Worm (Caenorhabditis elegans) whole organism, early embryonic: Measurements from ENCODE around the gene erg-28.

ENCODE experiments used
- ama-1 ChIP-seq: fragments of 150-350 bp; optimal IDR thresholded peaks from 2 replicates; lab custom pipeline; 2014
- hnd-1 ChIP-seq: sonication (generic microtip); optimal IDR thresholded peaks from 2 replicates; lab custom pipeline; 2016; ENCODE audit warnings: missing genetic modification characterization, missing compliant biosample characterization
- scrt-1 ChIP-seq: fragments of 200-800 bp; sonication (Bioruptor generic); IDR thresholded peaks from 2 replicates; pipeline ENCODE4 v1.3.6; 2022; ENCODE audit warnings: missing genetic modification characterization, missing compliant biosample characterization
- tbx-11 ChIP-seq: fragments of 200-800 bp; sonication (Bioruptor generic); IDR thresholded peaks from 2 replicates; pipeline ENCODE4 v1.3.6; 2022; ENCODE audit warnings: missing genetic modification characterization, missing compliant biosample characterization
- tra-4 ChIP-seq: sonication (generic microtip); optimal IDR thresholded peaks from 2 replicates; lab custom pipeline; 2017; ENCODE audit warnings: missing genetic modification characterization, missing compliant biosample characterization

- TF ChIP-seq ama-1 (no peak), hnd-1 (tag; lab: Kevin White, UChicago) (no peak), scrt-1 (GFP tag; lab: Robert Waterston, UW) (no peak), tbx-11 (GFP tag; lab: Robert Waterston, UW) (no peak), tra-4 (no peak)
Observed at ce11 chrV:12584771-12585170, 22.4 kb upstream of the erg-28 start.
